Worm (Caenorhabditis elegans): Measurements from ENCODE around the gene C05C9.3.

Gene C05C9.3

ce11 chrX:11095480-11095879 lies 57.1 kb downstream of the C05C9.3 start (continued):
- TF ChIP-seq madf-9 (GFP tag; conservative IDR thresholded peaks at IDR 0.05) (peak; percentile 88), F44E2.7 (GFP tag; IDR thresholded peaks at IDR 0.05) (no peak), fos-1 (tag; optimal IDR thresholded peaks at IDR 0.05) (no peak), skn-1 (tag; optimal IDR thresholded peaks at IDR 0.05) (no peak), unc-62 (GFP tag; optimal IDR thresholded peaks at IDR 0.05 in 1 of 2) (peak in 1 of 2 experiments; percentile 95), unc-62 (tag; optimal IDR thresholded peaks at IDR 0.05) (no peak), nhr-48 (tag; optimal IDR thresholded peaks at IDR 0.05) (peak; percentile 80), lin-15B (tag; optimal IDR thresholded peaks at IDR 0.05) (no peak), dmd-9 (GFP tag; IDR thresholded peaks at IDR 0.05) (peak; percentile 74; the same call in 1 of the 2 replicates), ztf-7 (tag; optimal IDR thresholded peaks at IDR 0.05) (peak; percentile 86), ceh-32 (tag; optimal IDR thresholded peaks at IDR 0.05; ENCODE audit: poor library complexity) (peak; percentile 54), lsy-2 (tag; optimal IDR thresholded peaks at IDR 0.05) (peak in 1 of 2 experiments; percentile 25), lim-7 (GFP tag; IDR thresholded peaks at IDR 0.05) (peak; percentile 87), nhr-11 (tag; optimal IDR thresholded peaks at IDR 0.05) (peak; percentile 55), daf-16 (GFP tag; optimal IDR thresholded peaks at IDR 0.05) (peak; percentile 54 to 95), daf-16 (tag; optimal IDR thresholded peaks at IDR 0.05) (peak; percentile 74), Y48G9A.11 (GFP tag; IDR thresholded peaks at IDR 0.05) (no peak; the same call in 1 of the 2 replicates), ctbp-1 (GFP tag; IDR thresholded peaks at IDR 0.05) (peak; percentile 94), dpl-1 (GFP tag; optimal IDR thresholded peaks at IDR 0.05) (peak; percentile 50), hmg-1.1 (GFP tag; IDR thresholded peaks at IDR 0.05) (peak; percentile 97), fkh-10 (GFP tag; optimal IDR thresholded peaks at IDR 0.05) (peak; percentile 4), daf-19 (GFP tag; conservative IDR thresholded peaks at IDR 0.05) (peak; percentile 94), lin-13 (GFP tag; optimal IDR thresholded peaks at IDR 0.05) (peak; percentile 67)

DNA sequence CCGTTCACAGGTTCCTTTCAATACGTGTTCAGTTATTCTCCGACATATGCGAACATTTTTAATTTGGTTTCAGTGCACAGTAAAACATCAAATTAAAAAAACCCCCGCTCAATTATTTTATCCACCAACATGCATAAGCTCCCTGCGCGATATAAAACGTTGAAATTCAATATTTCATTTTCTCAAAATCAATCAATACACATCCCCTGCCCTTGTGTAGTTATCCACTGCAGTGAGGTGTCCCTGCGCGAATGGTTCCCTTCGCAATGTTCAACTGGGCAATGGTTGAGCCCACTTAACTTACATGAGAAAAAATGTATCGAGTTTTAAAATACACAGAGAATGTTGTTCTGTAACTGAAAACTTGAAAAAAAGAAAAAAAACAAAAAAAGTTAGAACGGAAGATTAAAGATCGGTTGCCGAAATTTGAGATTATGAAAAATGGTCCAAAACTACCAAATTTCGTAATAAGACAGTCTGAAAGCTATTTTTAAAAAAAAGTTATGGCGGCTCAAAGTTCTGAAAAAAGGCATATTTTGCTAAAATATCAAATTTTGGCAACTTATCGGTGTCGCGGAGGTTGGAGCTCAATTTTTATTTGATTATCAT lies 58.5 kb downstream of the C05C9.3 start:
- TF ChIP-seq lin-1 (GFP tag; IDR thresholded peaks at IDR 0.05) (peak; percentile 97), F44E2.7 (GFP tag; IDR thresholded peaks at IDR 0.05) (0 out of 2 replicates have a peak, but pooled peaks have one; percentile 81), fos-1 (tag; optimal IDR thresholded peaks at IDR 0.05) (peak; percentile 100), lim-7 (GFP tag; IDR thresholded peaks at IDR 0.05) (peak; percentile 72), T20F7.1 (GFP tag; optimal IDR thresholded peaks at IDR 0.05) (peak; percentile 94), ama-1 (optimal IDR thresholded peaks at IDR 0.05) (no peak), ceh-62 (tag; optimal IDR thresholded peaks at IDR 0.05) (peak; percentile 28), mdl-1 (tag; optimal IDR thresholded peaks at IDR 0.05) (peak; percentile 94 to 97), rbr-2 (tag; optimal IDR thresholded peaks at IDR 0.05) (peak; percentile 100), mxl-3 (GFP tag; optimal IDR thresholded peaks at IDR 0.05) (peak; percentile 98), F10B5.3 (tag; optimal IDR thresholded peaks at IDR 0.05) (peak; percentile 98), lin-13 (GFP tag; optimal IDR thresholded peaks at IDR 0.05) (peak; percentile 99), tag-97 (GFP tag; IDR thresholded peaks at IDR 0.05) (peak; percentile 97), hlh-30 (tag; optimal IDR thresholded peaks at IDR 0.05; ENCODE audit: insufficient read depth) (peak; percentile 96), egl-43 (GFP tag; IDR thresholded peaks at IDR 0.05) (peak; percentile 100), php-3 (GFP tag; IDR thresholded peaks at IDR 0.05) (peak; percentile 99), lin-15B (tag; optimal IDR thresholded peaks at IDR 0.05) (peak; percentile 82), attf-4 (tag; optimal IDR thresholded peaks at IDR 0.05) (peak; percentile 78), Y75B8A.6 (GFP tag; IDR thresholded peaks at IDR 0.05) (peak; percentile 94), unc-39 (tag; optimal IDR thresholded peaks at IDR 0.05) (peak; percentile 94), cey-2 (tag; optimal IDR thresholded peaks at IDR 0.05; ENCODE audit: borderline replicate concordance, insufficient read depth) (peak; percentile 61), unc-130 (GFP tag; optimal IDR thresholded peaks at IDR 0.05) (peak; percentile 68), mes-2 (tag; optimal IDR thresholded peaks at IDR 0.05; ENCODE audit: poor library complexity, severe bottlenecking) (peak; percentile 98), T26A8.4 (GFP tag; IDR thresholded peaks at IDR 0.05) (peak; percentile 100), daf-8 (GFP tag; IDR thresholded peaks at IDR 0.05) (peak; percentile 93; the same call in 1 of the 2 replicates), unc-62 (GFP tag; optimal IDR thresholded peaks at IDR 0.05 in 1 of 2) (peak; percentile 72 to 100), unc-62 (tag; optimal IDR thresholded peaks at IDR 0.05) (peak; percentile 69), fkh-10 (GFP tag; optimal IDR thresholded peaks at IDR 0.05) (peak; percentile 100), snpc-1.2 (GFP tag; IDR thresholded peaks at IDR 0.05) (peak; percentile 80), mxl-2 (GFP tag; conservative IDR thresholded peaks at IDR 0.05) (peak; percentile 91), Y48G9A.11 (GFP tag; IDR thresholded peaks at IDR 0.05) (no peak; the same call in 1 of the 2 replicates), aha-1 (tag) (peak; percentile 100), nhr-6 (tag; optimal IDR thresholded peaks at IDR 0.05) (peak; percentile 99), nhr-28 (tag; optimal IDR thresholded peaks at IDR 0.05) (peak; percentile 98), madf-5 (GFP tag; IDR thresholded peaks at IDR 0.05) (peak; percentile 74 to 93)

Data from whole organism, L4 larva.